Worm (Caenorhabditis elegans) whole organism, late embryonic: ENCODE data around the gene Y62E10A.19.

Experiments used
- F13H6.1 ChIP-seq: sonication (generic microtip); optimal IDR thresholded peaks from 2 replicates; lab custom pipeline; 2016; ENCODE audit warnings: missing genetic modification characterization, missing compliant biosample characterization
- ceh-19 ChIP-seq: fragments of 200-800 bp; sonication (Bioruptor generic); optimal IDR thresholded peaks from 2 replicates; lab custom pipeline; 2018; ENCODE audit warnings: mild to moderate bottlenecking, missing genetic modification characterization, missing compliant biosample characterization
- elt-2 ChIP-seq: sonication (generic microtip); optimal IDR thresholded peaks from 2 replicates; lab custom pipeline; 2016; ENCODE audit warnings: missing genetic modification reagents, missing genetic modification characterization, missing compliant biosample characterization
- ets-4 ChIP-seq: sonication (generic microtip); optimal IDR thresholded peaks from 2 replicates; lab custom pipeline; 2016; ENCODE audit warnings: missing genetic modification characterization, missing compliant biosample characterization
- fkh-10 ChIP-seq: fragments of 150-350 bp; optimal IDR thresholded peaks from 2 replicates; lab custom pipeline; 2014; ENCODE audit warnings: missing biosample characterization, missing genetic modification reagents, missing genetic modification characterization
- pqm-1 ChIP-seq: sonication (generic microtip); optimal IDR thresholded peaks from 2 replicates; lab custom pipeline; 2016; ENCODE audit warnings: missing genetic modification characterization, missing compliant biosample characterization
- rnt-1 ChIP-seq: sonication (generic microtip); optimal IDR thresholded peaks from 2 replicates; lab custom pipeline; 2016; ENCODE audit warnings: missing genetic modification characterization, missing compliant biosample characterization
- zip-5 ChIP-seq: sonication (generic microtip); optimal IDR thresholded peaks from 2 replicates; lab custom pipeline; 2016; ENCODE audit warnings: missing genetic modification characterization, missing compliant biosample characterization

DNA sequence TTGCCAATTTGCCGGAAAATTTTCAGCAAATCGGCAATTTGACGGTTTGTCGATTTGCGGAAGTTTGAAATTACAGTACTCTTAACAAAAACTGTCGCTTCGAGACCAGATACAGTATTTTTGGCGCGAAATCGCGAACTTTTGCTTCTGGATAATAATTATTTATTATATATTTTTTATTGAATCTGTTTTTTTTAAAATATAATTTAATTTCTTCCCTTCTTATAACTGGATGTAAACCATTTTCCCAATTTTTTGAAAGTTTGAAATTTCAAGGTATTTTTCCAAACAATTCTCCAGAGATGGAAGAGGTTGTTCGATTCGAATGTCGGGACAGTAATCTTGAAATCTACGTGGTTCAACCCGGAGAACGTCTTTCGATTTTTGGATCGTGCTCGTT lies 14.1 kb upstream of the Y62E10A.19 start, which contains the start of gene nol-9:
- TF ChIP-seq zip-5 (tag; lab: Kevin White, UChicago) (no peak), rnt-1 (tag; lab: Kevin White, UChicago) (no peak), elt-2 (no peak), fkh-10 (GFP tag; lab: Kevin White, UChicago) (no peak), ceh-19 (GFP tag; lab: Kevin White, UChicago) (no peak), F13H6.1 (no peak), ets-4 (tag; lab: Kevin White, UChicago) (no peak), pqm-1 (no peak)
